Fruit fly (Drosophila melanogaster) whole organism, prepupa: ENCODE results near the gene CG13280.

Source experiments
- CG6854 ChIP-seq: fragments of 200-800 bp; sonication (Bioruptor generic); optimal IDR thresholded peaks from 2 replicates; lab custom pipeline; 2017; ENCODE audit warnings: missing biosample characterization, mild to moderate bottlenecking, missing genetic modification characterization
- Met ChIP-seq: fragments of 200-800 bp; sonication (Bioruptor generic); optimal IDR thresholded peaks from 3 replicates; lab custom pipeline; 2016; ENCODE audit warnings: missing biosample characterization, missing genetic modification characterization
- eg ChIP-seq: fragments of 200-800 bp; sonication (Bioruptor generic); IDR thresholded peaks from 3 replicates; pipeline ENCODE4 v1.3.6; 2022; ENCODE audit warnings: missing biosample characterization, missing genetic modification characterization

- TF ChIP-seq CG6854 (GFP tag; lab: Kevin White, UChicago) (no peak), Met (no peak), eg (GFP tag; lab: Robert Waterston, UW) (no peak)
Observed at dm6 chr2L:16826872-16827506, 6.1 kb upstream of the CG13280 start, which contains the start of gene AspRS-m.
